Worm (Caenorhabditis elegans) whole organism, L1 larva: ENCODE data around the gene clec-178.

Experiments
- C04F5.9 ChIP-seq: sonication (generic microtip); optimal IDR thresholded peaks from 2 replicates; lab custom pipeline; 2016; ENCODE audit warnings: missing genetic modification characterization, missing compliant biosample characterization
- ama-1 ChIP-seq: fragments of 150-350 bp; optimal IDR thresholded peaks from 2 replicates; lab custom pipeline; 2014
- ceh-88 ChIP-seq: fragments of 200-800 bp; sonication (Bioruptor generic); IDR thresholded peaks from 2 replicates; pipeline ENCODE4 v1.3.6; 2022; ENCODE audit warnings: missing genetic modification characterization, missing compliant biosample characterization
- elt-3 ChIP-seq, 6 experiments: fragments of 150-350 bp in 1 of 6; sonication (generic microtip); optimal IDR thresholded peaks; 2 replicates each; lab custom pipeline; 2017 to 2018; ENCODE audit warnings: missing biosample characterization in 6 of 6, missing genetic modification characterization in 6 of 6, inconsistent platforms in 1 of 6
- lin-15B ChIP-seq: fragments of 150-350 bp; sonication (generic microtip); optimal IDR thresholded peaks from 3 replicates; lab custom pipeline; 2014; ENCODE audit warnings: missing biosample characterization, missing genetic modification characterization
- unc-62 ChIP-seq: fragments of 150-350 bp; optimal IDR thresholded peaks from 2 replicates; lab custom pipeline; 2014; ENCODE audit warnings: missing biosample characterization, missing genetic modification reagents, missing genetic modification characterization
- ztf-11 ChIP-seq, 2 experiments: sonication (generic microtip); optimal IDR thresholded peaks; 2 replicates each; lab custom pipeline; 2016 to 2017; ENCODE audit warnings: missing genetic modification characterization in 2 of 2, missing biosample characterization in 1 of 2, missing compliant biosample characterization in 1 of 2

ce11 chrIV:5685014-5685413 is 31.3 kb downstream of the clec-178 start, which contains the start of gene C55C3.3:
- TF ChIP-seq elt-3 (tag; optimal IDR thresholded peaks at IDR 0.05; lab: Kevin White, UChicago) (no peak), lin-15B (tag; lab: Kevin White, UChicago) (no peak), ztf-11 (tag; optimal IDR thresholded peaks at IDR 0.05; lab: Kevin White, UChicago) (no peak), unc-62 (GFP tag; lab: Kevin White, UChicago) (no peak), C04F5.9 (no peak), ceh-88 (GFP tag; lab: Robert Waterston, UW) (no peak), ama-1 (lab: Kevin White, UChicago) (no peak)
